Fruit fly (Drosophila melanogaster) whole organism, pupa: ENCODE results near the gene PlexA.

Source experiments
- CG10348 ChIP-seq: fragments of 200-800 bp; sonication (Bioruptor generic); IDR thresholded peaks from 2 replicates; pipeline ENCODE4 v1.3.6; 2022; ENCODE audit warnings: missing biosample characterization, missing genetic modification characterization
- CG12605 ChIP-seq: fragments of 200-800 bp; sonication (Bioruptor generic); IDR thresholded peaks from 2 replicates; pipeline ENCODE4 v1.3.6; 2022; ENCODE audit warnings: missing biosample characterization, missing genetic modification characterization
- CG13204 ChIP-seq: fragments of 200-800 bp; sonication (Bioruptor generic); optimal IDR thresholded peaks from 2 replicates; lab custom pipeline; 2018; ENCODE audit warnings: missing biosample characterization, mild to moderate bottlenecking, missing genetic modification characterization, moderate library complexity
- CG14655 ChIP-seq: fragments of 200-800 bp; sonication (Bioruptor generic); optimal IDR thresholded peaks from 3 replicates; lab custom pipeline; 2017; ENCODE audit warnings: mild to moderate bottlenecking, missing biosample characterization, missing genetic modification reagents, missing genetic modification characterization
- CG15710 ChIP-seq: fragments of 200-800 bp; sonication (Bioruptor generic); optimal IDR thresholded peaks from 2 replicates; lab custom pipeline; 2018; ENCODE audit warnings: missing biosample characterization, mild to moderate bottlenecking, missing genetic modification characterization, moderate library complexity
- CG17806 ChIP-seq: fragments of 200-800 bp; sonication (Bioruptor generic); optimal IDR thresholded peaks from 2 replicates; lab custom pipeline; 2018; ENCODE audit warnings: missing biosample characterization, mild to moderate bottlenecking, missing genetic modification characterization, moderate library complexity
- CG32121 ChIP-seq: fragments of 200-800 bp; sonication (Bioruptor generic); IDR thresholded peaks from 2 replicates; pipeline ENCODE4 v1.3.6; 2022; ENCODE audit warnings: missing biosample characterization, missing genetic modification characterization
- CG34367 ChIP-seq: fragments of 200-800 bp; sonication (Bioruptor generic); optimal IDR thresholded peaks from 2 replicates; lab custom pipeline; 2018; ENCODE audit warnings: missing biosample characterization, mild to moderate bottlenecking, missing genetic modification characterization
- CG4496 ChIP-seq: fragments of 200-800 bp; sonication (Bioruptor generic); IDR thresholded peaks from 3 replicates; pipeline ENCODE4 v1.3.6; 2022; ENCODE audit warnings: missing biosample characterization, missing genetic modification characterization
- CG8159 ChIP-seq: fragments of 200-800 bp; sonication (Bioruptor generic); optimal IDR thresholded peaks from 3 replicates; lab custom pipeline; 2018; ENCODE audit warnings: missing biosample characterization, mild to moderate bottlenecking, missing genetic modification characterization, moderate library complexity
- CG8301 ChIP-seq: fragments of 200-800 bp; sonication (Bioruptor generic); optimal IDR thresholded peaks from 2 replicates; lab custom pipeline; 2018; ENCODE audit warnings: missing biosample characterization, mild to moderate bottlenecking, missing genetic modification characterization
- CG9948 ChIP-seq: fragments of 200-800 bp; sonication (Bioruptor generic); optimal IDR thresholded peaks from 2 replicates; lab custom pipeline; 2018; ENCODE audit warnings: missing biosample characterization, mild to moderate bottlenecking, missing genetic modification characterization, moderate library complexity
- D1 ChIP-seq: fragments of 200-800 bp; sonication (Bioruptor generic); optimal IDR thresholded peaks from 2 replicates; lab custom pipeline; 2018; ENCODE audit warnings: missing biosample characterization, mild to moderate bottlenecking, missing genetic modification characterization, moderate library complexity
- EcR ChIP-seq: fragments of 200-800 bp; sonication (Bioruptor generic); optimal IDR thresholded peaks from 3 replicates; lab custom pipeline; 2019; ENCODE audit warnings: missing biosample characterization, missing genetic modification characterization, mild to moderate bottlenecking, moderate library complexity, missing genetic modification reagents
- Ets98B ChIP-seq: fragments of 200-800 bp; sonication (Bioruptor generic); IDR thresholded peaks from 2 replicates; pipeline ENCODE4 v1.3.6; 2022; ENCODE audit warnings: missing biosample characterization, missing genetic modification characterization
- Pif1A ChIP-seq: fragments of 200-800 bp; sonication (Bioruptor generic); optimal IDR thresholded peaks from 3 replicates; lab custom pipeline; 2016; ENCODE audit warnings: missing biosample characterization, missing genetic modification characterization
- Pif1B ChIP-seq: fragments of 200-800 bp; sonication (Bioruptor generic); optimal IDR thresholded peaks from 3 replicates; lab custom pipeline; 2016; ENCODE audit warnings: missing biosample characterization, missing genetic modification characterization
- Snoo ChIP-seq: fragments of 200-800 bp; sonication (Bioruptor generic); optimal IDR thresholded peaks from 3 replicates; lab custom pipeline; 2017; ENCODE audit warnings: missing biosample characterization, mild to moderate bottlenecking, missing genetic modification characterization, inconsistent platforms
- fd96Ca ChIP-seq: fragments of 200-800 bp; sonication (Bioruptor generic); IDR thresholded peaks from 3 replicates; pipeline ENCODE4 v1.3.6; 2022; ENCODE audit warnings: missing biosample characterization, missing genetic modification characterization
- gl ChIP-seq: fragments of 200-800 bp; sonication (Bioruptor generic); optimal IDR thresholded peaks from 2 replicates; lab custom pipeline; 2018; ENCODE audit warnings: missing biosample characterization, mild to moderate bottlenecking, missing genetic modification characterization
- rn ChIP-seq: fragments of 200-800 bp; sonication (Bioruptor generic); IDR thresholded peaks from 2 replicates; pipeline ENCODE4 v1.3.6; 2022; ENCODE audit warnings: missing biosample characterization, missing genetic modification characterization

Gene PlexA

dm6 chr4:1008444-1008843, 18.5 kb downstream of the PlexA start:
- TF ChIP-seq gl (tag; lab: Kevin White, UChicago) (no peak), Ets98B (GFP tag; lab: Robert Waterston, UW) (no peak), CG10348 (GFP tag; lab: Robert Waterston, UW) (no peak), EcR (GFP tag; lab: Kevin White, UChicago) (no peak), CG14655 (GFP tag; lab: Kevin White, UChicago) (no peak), CG9948 (tag; lab: Kevin White, UChicago) (no peak), CG8301 (tag; lab: Kevin White, UChicago) (no peak), Pif1A (GFP tag; lab: Kevin White, UChicago) (no peak), fd96Ca (GFP tag; lab: Robert Waterston, UW) (no peak), CG34367 (tag; lab: Kevin White, UChicago) (no peak), Pif1B (GFP tag; lab: Kevin White, UChicago) (no peak), CG15710 (tag; lab: Kevin White, UChicago) (no peak), CG8159 (tag; lab: Kevin White, UChicago) (no peak), CG32121 (GFP tag; lab: Robert Waterston, UW) (no peak), CG13204 (GFP tag; lab: Kevin White, UChicago) (no peak), D1 (tag; lab: Kevin White, UChicago) (no peak), CG17806 (tag; lab: Kevin White, UChicago) (no peak), CG12605 (GFP tag; lab: Robert Waterston, UW) (no peak)
- TF ChIP-seq, all 21 proteins: peak for 0

- no peak for TF ChIP-seq CG15710 (tag; lab: Kevin White, UChicago)
- no peak for TF ChIP-seq Pif1B (GFP tag; lab: Kevin White, UChicago)
- TF ChIP-seq CG34367 (tag; lab: Kevin White, UChicago), result no peak
- no peak for TF ChIP-seq fd96Ca (GFP tag; lab: Robert Waterston, UW)
- no peak for TF ChIP-seq Pif1A (GFP tag; lab: Kevin White, UChicago)
- no peak for TF ChIP-seq CG12605 (GFP tag; lab: Robert Waterston, UW)
- no peak for TF ChIP-seq CG14655 (GFP tag; lab: Kevin White, UChicago)
- TF ChIP-seq CG4496, result no peak
- TF ChIP-seq CG8159 (tag; lab: Kevin White, UChicago), result no peak
- no peak for TF ChIP-seq Snoo (tag; lab: Kevin White, UChicago)
- TF ChIP-seq CG13204 (GFP tag; lab: Kevin White, UChicago), result no peak
Measured at dm6 chr4:995958-996357, 30.9 kb downstream of the PlexA start.

- TF ChIP-seq Ets98B (GFP tag; lab: Robert Waterston, UW) (no peak), D1 (tag; lab: Kevin White, UChicago) (peak; percentile 83)
Measured at dm6 chr4:989058-989770, 37.7 kb downstream of the PlexA start, which contains the start of gene toy. TSS of gene toy (plus strand) at chr4:989725.

dm6 chr4:988379-988778, 38.5 kb downstream of the PlexA start:
- TF ChIP-seq Pif1B (GFP tag; lab: Kevin White, UChicago) (no peak), Snoo (tag; lab: Kevin White, UChicago) (no peak), CG8301 (tag; lab: Kevin White, UChicago) (no peak), CG4496 (no peak), CG8159 (tag; lab: Kevin White, UChicago) (no peak), CG17806 (tag; lab: Kevin White, UChicago) (no peak), EcR (GFP tag; lab: Kevin White, UChicago) (no peak), CG32121 (GFP tag; lab: Robert Waterston, UW) (no peak), rn (no peak), gl (tag; lab: Kevin White, UChicago) (no peak), Ets98B (GFP tag; lab: Robert Waterston, UW) (no peak), CG12605 (GFP tag; lab: Robert Waterston, UW) (no peak), CG34367 (tag; lab: Kevin White, UChicago) (no peak), Pif1A (GFP tag; lab: Kevin White, UChicago) (no peak), CG14655 (GFP tag; lab: Kevin White, UChicago) (no peak), CG15710 (tag; lab: Kevin White, UChicago) (no peak)

- TF ChIP-seq gl (tag; lab: Kevin White, UChicago) (no peak), CG10348 (GFP tag; lab: Robert Waterston, UW) (no peak), fd96Ca (GFP tag; lab: Robert Waterston, UW) (no peak), Snoo (tag; lab: Kevin White, UChicago) (no peak), CG32121 (GFP tag; lab: Robert Waterston, UW) (no peak), Ets98B (GFP tag; lab: Robert Waterston, UW) (no peak), CG9948 (tag; lab: Kevin White, UChicago) (no peak), CG17806 (tag; lab: Kevin White, UChicago) (no peak), CG15710 (tag; lab: Kevin White, UChicago) (no peak), CG12605 (GFP tag; lab: Robert Waterston, UW) (no peak), CG8301 (tag; lab: Kevin White, UChicago) (no peak), Pif1B (GFP tag; lab: Kevin White, UChicago) (no peak), D1 (tag; lab: Kevin White, UChicago) (no peak), rn (no peak), CG14655 (GFP tag; lab: Kevin White, UChicago) (no peak), CG13204 (GFP tag; lab: Kevin White, UChicago) (no peak), EcR (GFP tag; lab: Kevin White, UChicago) (no peak), CG4496 (no peak), Pif1A (GFP tag; lab: Kevin White, UChicago) (no peak), CG34367 (tag; lab: Kevin White, UChicago) (no peak)
Measured at dm6 chr4:984755-985154, 42.1 kb downstream of the PlexA start.
